Worm (Caenorhabditis elegans): ENCODE measurements around the gene srh-61.
A peak's percentile ranks its signal among the peaks of the same experiment; 100 is the strongest.

srh-61 gene

ce11 chrII:12518809-12519344 lies 2.7 kb upstream of the srh-61 start, which contains the start of gene srh-70:
srh-70 (minus strand) TSS chrII:12518859.
- peak; percentile 69 for TF ChIP-seq set-16 (GFP tag; IDR thresholded peaks at IDR 0.05)
- TF ChIP-seq ZK337.2 (GFP tag; IDR thresholded peaks at IDR 0.05): no peak
- peak; percentile 79 for TF ChIP-seq nhr-28 (tag; optimal IDR thresholded peaks at IDR 0.05)
- TF ChIP-seq lin-13 (GFP tag; optimal IDR thresholded peaks at IDR 0.05): no peak
- peak; percentile 55 for TF ChIP-seq hlh-30 (tag; optimal IDR thresholded peaks at IDR 0.05; ENCODE audit: insufficient read depth)
- TF ChIP-seq zip-2 (tag; optimal IDR thresholded peaks at IDR 0.05): no peak
- TF ChIP-seq hif-1 (tag; optimal IDR thresholded peaks at IDR 0.05): peak; percentile 31 to 36
- peak; percentile 65 for TF ChIP-seq nhr-48 (tag; optimal IDR thresholded peaks at IDR 0.05)
- TF ChIP-seq gei-8 (GFP tag; optimal IDR thresholded peaks at IDR 0.05): no peak
- no peak for TF ChIP-seq Y48G9A.11 (GFP tag; IDR thresholded peaks at IDR 0.05)
- no peak for TF ChIP-seq egl-27 (tag; optimal IDR thresholded peaks at IDR 0.05)
- TF ChIP-seq lin-38 (GFP tag; IDR thresholded peaks at IDR 0.05): 0 out of 2 replicates have a peak, but pooled peaks have one; percentile 50
- no peak for TF ChIP-seq daf-12 (tag; optimal IDR thresholded peaks at IDR 0.05)
- no peak for TF ChIP-seq tag-97 (GFP tag; IDR thresholded peaks at IDR 0.05)
- no peak for TF ChIP-seq Y5F2A.4 (GFP tag; optimal IDR thresholded peaks at IDR 0.05)
- TF ChIP-seq dpl-1 (GFP tag; optimal IDR thresholded peaks at IDR 0.05): no peak
- no peak for TF ChIP-seq R02D3.7 (tag; optimal IDR thresholded peaks at IDR 0.05)
- TF ChIP-seq mdt-29 (GFP tag; IDR thresholded peaks at IDR 0.05): peak; percentile 97
- peak; percentile 94 for TF ChIP-seq pqm-1 (tag; optimal IDR thresholded peaks at IDR 0.05)
- no peak for TF ChIP-seq ceh-32 (tag; optimal IDR thresholded peaks at IDR 0.05; ENCODE audit: poor library complexity)
- no peak for TF ChIP-seq ztf-7 (tag; optimal IDR thresholded peaks at IDR 0.05)
- peak; percentile 71; the same call in 1 of the 2 replicates for TF ChIP-seq pha-4 (GFP tag; IDR thresholded peaks at IDR 0.05)
- no peak for TF ChIP-seq pha-4 (tag; optimal IDR thresholded peaks at IDR 0.05)
- TF ChIP-seq F44E2.7 (GFP tag; IDR thresholded peaks at IDR 0.05): no peak
- no peak for TF ChIP-seq nhr-25 (tag; optimal IDR thresholded peaks at IDR 0.05; ENCODE audit: borderline replicate concordance, insufficient read depth)
- TF ChIP-seq dmd-6 (GFP tag; IDR thresholded peaks at IDR 0.05): peak; percentile 98
- TF ChIP-seq zfp-2 (tag; optimal IDR thresholded peaks at IDR 0.05): no peak
- TF ChIP-seq cey-2 (tag; optimal IDR thresholded peaks at IDR 0.05; ENCODE audit: borderline replicate concordance, insufficient read depth): no peak
- no peak for TF ChIP-seq mep-1 (tag; optimal IDR thresholded peaks at IDR 0.05)
- TF ChIP-seq arid-1 (GFP tag; conservative IDR thresholded peaks at IDR 0.05): no peak
- TF ChIP-seq T20F7.1 (GFP tag; optimal IDR thresholded peaks at IDR 0.05): peak; percentile 71
- peak; percentile 2 for TF ChIP-seq jun-1 (tag; optimal IDR thresholded peaks at IDR 0.05)
- no peak for TF ChIP-seq lsy-2 (tag; optimal IDR thresholded peaks at IDR 0.05)
- no peak for TF ChIP-seq dmd-8 (GFP tag; IDR thresholded peaks at IDR 0.05)
- no peak for TF ChIP-seq nhr-6 (tag; optimal IDR thresholded peaks at IDR 0.05)
- TF ChIP-seq nhr-102 (tag; optimal IDR thresholded peaks at IDR 0.05): peak; percentile 85
- TF ChIP-seq ceh-28 (tag; optimal IDR thresholded peaks at IDR 0.05): no peak
- TF ChIP-seq fkh-10 (GFP tag; optimal IDR thresholded peaks at IDR 0.05): no peak
- TF ChIP-seq ceh-82 (tag; optimal IDR thresholded peaks at IDR 0.05): no peak
- TF ChIP-seq T26A8.4 (GFP tag; IDR thresholded peaks at IDR 0.05): peak; percentile 64
- TF ChIP-seq saeg-2 (GFP tag; IDR thresholded peaks at IDR 0.05): peak; percentile 82; the same call in 1 of the 2 replicates
- TF ChIP-seq dmd-9 (GFP tag; IDR thresholded peaks at IDR 0.05): no peak
- TF ChIP-seq dve-1 (tag; optimal IDR thresholded peaks at IDR 0.05; ENCODE audit: insufficient read depth): peak; percentile 95
- TF ChIP-seq lin-1 (GFP tag; IDR thresholded peaks at IDR 0.05): peak; percentile 49; the same call in 1 of the 2 replicates
- peak; percentile 74 for TF ChIP-seq ama-1 (optimal IDR thresholded peaks at IDR 0.05)
- no peak for TF ChIP-seq mxl-3 (GFP tag; optimal IDR thresholded peaks at IDR 0.05)
- no peak for TF ChIP-seq lin-15B (tag; optimal IDR thresholded peaks at IDR 0.05)
- TF ChIP-seq ZK546.5 (tag; optimal IDR thresholded peaks at IDR 0.05): no peak
- 0 out of 2 replicates have a peak, but pooled peaks have one; percentile 46 for TF ChIP-seq egl-43 (GFP tag; IDR thresholded peaks at IDR 0.05)
- TF ChIP-seq nhr-77 (tag; optimal IDR thresholded peaks at IDR 0.05): peak; percentile 86
- TF ChIP-seq ceh-62 (tag; optimal IDR thresholded peaks at IDR 0.05): no peak

Data from whole organism, L4 larva.